Worm (Caenorhabditis elegans): ENCODE data around the gene dmsr-3.

DNA sequence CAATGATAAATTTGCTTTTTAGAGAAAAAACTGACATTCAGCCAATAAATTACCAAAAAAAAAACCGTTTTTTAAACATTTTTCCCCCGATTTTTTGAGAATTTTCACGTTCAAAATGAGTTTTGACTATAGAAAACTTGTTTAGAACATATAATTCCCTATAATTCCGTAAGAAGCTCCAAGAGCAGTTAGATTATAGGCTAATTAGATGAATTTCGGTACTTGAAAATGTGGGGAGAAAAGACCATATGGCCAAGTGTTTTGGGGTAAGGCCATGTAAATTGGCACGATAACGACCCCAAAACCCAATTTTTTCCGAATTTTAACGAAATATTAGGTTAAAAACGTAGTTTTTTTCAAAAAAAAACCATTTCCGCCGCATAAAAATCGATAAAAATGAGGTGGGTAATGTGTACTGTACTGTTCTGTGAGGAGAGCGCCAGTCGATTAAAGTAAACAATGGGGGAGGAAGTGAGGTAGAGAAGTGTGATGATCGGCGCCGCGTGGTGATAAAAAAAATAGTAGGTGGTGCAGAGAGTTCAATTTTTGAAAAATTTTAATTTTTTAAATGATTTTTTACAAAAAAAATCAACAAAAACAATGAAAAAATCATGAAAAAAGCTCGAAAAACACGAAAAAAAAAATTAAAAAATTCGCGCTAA lies 22.8 kb downstream of the dmsr-3 start:
- TF ChIP-seq ceh-20 (GFP tag; IDR thresholded peaks at IDR 0.05) (no peak), mxl-2 (GFP tag; conservative IDR thresholded peaks at IDR 0.05) (no peak)

Data from whole organism, L4 larva.